Fruit fly (Drosophila melanogaster): ENCODE results near the gene Aplip1.

The Aplip1 gene

DNA sequence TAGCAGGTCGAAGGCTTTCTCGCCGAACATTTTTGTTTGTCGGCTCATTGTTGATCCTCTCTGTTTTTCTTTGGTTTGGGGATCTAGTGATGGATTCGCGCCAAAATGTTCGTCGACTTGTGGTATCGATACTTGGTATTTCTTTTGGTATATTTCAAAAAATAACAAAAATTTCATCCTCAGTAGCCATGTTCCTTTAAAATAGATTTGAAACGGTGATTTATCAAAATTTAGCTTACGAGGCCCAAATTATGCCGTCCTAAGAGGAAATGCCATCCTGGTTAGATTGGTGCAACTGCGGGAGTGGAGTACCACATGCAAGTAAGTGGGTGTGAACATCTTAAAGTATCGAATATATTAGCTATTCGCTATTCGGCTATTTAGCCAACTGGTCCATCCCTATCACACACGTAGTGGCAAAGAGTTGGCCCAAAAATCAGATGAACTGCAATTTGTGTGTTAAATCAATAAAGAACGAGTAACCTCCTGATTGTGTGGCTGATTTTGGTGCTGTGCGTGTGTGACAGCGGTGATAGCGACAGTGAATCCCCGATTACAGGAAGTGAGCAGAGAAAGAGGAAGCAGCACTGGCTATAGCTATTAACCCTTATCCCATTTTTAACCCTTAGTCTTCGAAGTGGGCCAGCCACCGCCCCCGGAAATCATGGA, 51.6 kb downstream of the Aplip1 start, which contains the start of the genes Psf1 and Sac1 (continued):
- TF ChIP-seq CG9797 (GFP tag; optimal IDR thresholded peaks at IDR 0.05) (peak; percentile 69), Taf1 (GFP tag; IDR thresholded peaks at IDR 0.05) (no peak), nom (GFP tag; optimal IDR thresholded peaks at IDR 0.05) (no peak), CG30431 (GFP tag; optimal IDR thresholded peaks at IDR 0.05) (no peak), fru (optimal IDR thresholded peaks at IDR 0.05) (no peak), Tbp (GFP tag; optimal IDR thresholded peaks at IDR 0.05) (no peak), CG1603 (tag; optimal IDR thresholded peaks at IDR 0.05) (peak; percentile 71), Vsx1 (GFP tag; optimal IDR thresholded peaks at IDR 0.05) (no peak), vfl (GFP tag; optimal IDR thresholded peaks at IDR 0.05) (no peak), ewg (GFP tag; optimal IDR thresholded peaks at IDR 0.05) (peak; percentile 28), CG4282 (GFP tag; optimal IDR thresholded peaks at IDR 0.05) (no peak), NfI (GFP tag; optimal IDR thresholded peaks at IDR 0.05) (peak; percentile 53), Camta (GFP tag; optimal IDR thresholded peaks at IDR 0.05) (peak; percentile 2), crc (GFP tag; optimal IDR thresholded peaks at IDR 0.05) (peak; percentile 7), bcd (GFP tag; optimal IDR thresholded peaks at IDR 0.05) (peak; percentile 44), Poxn (GFP tag; IDR thresholded peaks at IDR 0.05) (no peak), CG11504 (tag; optimal IDR thresholded peaks at IDR 0.05) (no peak), seq (GFP tag; IDR thresholded peaks at IDR 0.05) (no peak), ato (GFP tag; IDR thresholded peaks at IDR 0.05; ENCODE audit: partially characterized antibody) (peak; percentile 46; the same call in 1 of the 2 replicates), CG2129 (GFP tag; IDR thresholded peaks at IDR 0.05; ENCODE audit: partially characterized antibody) (peak; percentile 80), CG32767 (GFP tag; IDR thresholded peaks at IDR 0.05) (no peak), CG1832 (GFP tag; optimal IDR thresholded peaks at IDR 0.05) (no peak), cas (GFP tag; IDR thresholded peaks at IDR 0.05) (0 out of 2 replicates have a peak, but pooled peaks have one; percentile 32), CG7839 (tag; optimal IDR thresholded peaks at IDR 0.05) (peak; percentile 36), Bteb2 (GFP tag; optimal IDR thresholded peaks at IDR 0.05) (no peak), E2f1 (GFP tag; IDR thresholded peaks at IDR 0.05) (peak; percentile 62), CG34422 (GFP tag; IDR thresholded peaks at IDR 0.05) (peak; percentile 58; the same call in 1 of the 3 replicates), Oaz (GFP tag; IDR thresholded peaks at IDR 0.05) (no peak), rib (GFP tag; IDR thresholded peaks at IDR 0.05) (no peak), ttk (GFP tag; IDR thresholded peaks at IDR 0.05) (peak; percentile 24; the same call in 1 of the 2 replicates), CG8944 (GFP tag; optimal IDR thresholded peaks at IDR 0.05) (peak; percentile 59), twi (tag; optimal IDR thresholded peaks at IDR 0.05) (no peak), CG6654 (GFP tag; optimal IDR thresholded peaks at IDR 0.05) (no peak), vvl (GFP tag; IDR thresholded peaks at IDR 0.05) (no peak), Sox100B (GFP tag; optimal IDR thresholded peaks at IDR 0.05) (no peak), chif (GFP tag; optimal IDR thresholded peaks at IDR 0.05) (peak; percentile 49 to 63), tin (GFP tag; optimal IDR thresholded peaks at IDR 0.05) (peak; percentile 30), gt (GFP tag; IDR thresholded peaks at IDR 0.05) (no peak), pfk (GFP tag; optimal IDR thresholded peaks at IDR 0.05) (no peak), CG7271 (tag; optimal IDR thresholded peaks at IDR 0.05) (no peak), Rfx (GFP tag; IDR thresholded peaks at IDR 0.05) (peak; percentile 60; the same call in 1 of the 2 replicates), CG12769 (tag; optimal IDR thresholded peaks at IDR 0.05) (no peak), YL-1 (GFP tag; optimal IDR thresholded peaks at IDR 0.05) (peak; percentile 69), B-H2 (GFP tag; optimal IDR thresholded peaks at IDR 0.05) (no peak), CG18619 (GFP tag; optimal IDR thresholded peaks at IDR 0.05) (no peak), hb (GFP tag; IDR thresholded peaks at IDR 0.05; ENCODE audit: partially characterized antibody) (peak; percentile 74), CG4730 (GFP tag; IDR thresholded peaks at IDR 0.05) (no peak), Bgb (GFP tag; IDR thresholded peaks at IDR 0.05; ENCODE audit: partially characterized antibody) (peak; percentile 78), CG10959 (GFP tag; IDR thresholded peaks at IDR 0.05) (peak; percentile 84), bbx (GFP tag; IDR thresholded peaks at IDR 0.05; ENCODE audit: partially characterized antibody) (peak; percentile 68)

Measured in whole organism, embryonic.